Worm (Caenorhabditis elegans): ENCODE data around the gene srw-66.
"Not testable (repeated sequence)": the region's sequence is repeated elsewhere in the genome, so short reads cannot be mapped to it uniquely, and the experiment has no call there.

DNA sequence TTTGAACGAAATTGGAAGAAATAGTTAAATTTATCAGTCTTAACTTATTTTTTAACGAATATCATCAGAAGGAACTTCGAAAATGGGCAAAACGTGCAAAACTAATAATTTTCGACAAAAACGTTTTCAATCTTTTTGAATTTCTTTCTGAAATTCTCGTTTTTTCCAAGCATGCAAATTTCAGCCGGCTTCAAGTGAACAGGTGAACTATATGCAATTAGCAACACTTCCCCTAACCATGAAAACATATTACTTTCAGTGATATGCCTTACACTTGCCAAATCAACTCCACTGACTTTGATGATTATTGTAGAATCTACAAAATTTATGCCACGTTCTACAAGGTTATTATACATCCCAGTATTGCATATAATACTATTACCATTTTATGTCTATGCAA is 6.6 kb upstream of the srw-66 start, which contains the start of gene srz-63:
- not testable (repeated sequence) for TF ChIP-seq pqm-1 (tag; optimal IDR thresholded peaks at IDR 0.05); unc-86 (tag; optimal IDR thresholded peaks at IDR 0.05); elt-2 (tag; optimal IDR thresholded peaks at IDR 0.05); lin-11 (tag; optimal IDR thresholded peaks at IDR 0.05); pax-1 (tag; optimal IDR thresholded peaks at IDR 0.05); ama-1 (optimal IDR thresholded peaks at IDR 0.05); rnt-1 (tag; optimal IDR thresholded peaks at IDR 0.05); nfya-1 (tag; optimal IDR thresholded peaks at IDR 0.05); dve-1 (tag; optimal IDR thresholded peaks at IDR 0.05); hlh-30 (tag; optimal IDR thresholded peaks at IDR 0.05; ENCODE audit: insufficient read depth); K09A11.1 (tag; optimal IDR thresholded peaks at IDR 0.05; ENCODE audit: insufficient read depth); pha-4 (tag; optimal IDR thresholded peaks at IDR 0.05); ceh-22 (tag; optimal IDR thresholded peaks at IDR 0.05); mec-3 (tag; optimal IDR thresholded peaks at IDR 0.05; ENCODE audit: borderline replicate concordance)
